Worm (Caenorhabditis elegans): ENCODE results near the gene srw-72.

DNA sequence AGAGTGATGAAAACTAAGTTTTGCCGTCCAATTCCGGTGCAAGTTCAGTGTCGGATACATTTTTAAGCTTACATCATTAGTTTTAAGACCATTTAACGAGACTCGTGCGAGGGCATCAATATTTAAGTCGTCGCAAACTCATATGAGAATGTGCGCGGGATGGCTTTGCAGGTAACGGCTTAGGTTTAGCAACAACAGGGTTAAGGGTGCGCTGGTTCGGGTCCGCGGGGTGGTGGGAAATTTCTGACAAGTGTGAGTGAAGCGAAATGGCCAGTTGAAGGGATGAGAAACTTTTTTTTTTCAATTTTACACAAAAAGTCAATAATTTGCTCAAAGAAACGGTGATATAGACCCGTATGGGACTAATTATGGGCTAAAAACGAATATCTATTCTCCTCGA is 47.0 kb downstream of the srw-72 start:
- no peak for TF ChIP-seq nhr-12 (tag; optimal IDR thresholded peaks at IDR 0.05)
- no peak for TF ChIP-seq ceh-43 (GFP tag; optimal IDR thresholded peaks at IDR 0.05)
- no peak for TF ChIP-seq mep-1 (tag; optimal IDR thresholded peaks at IDR 0.05)
- no peak for TF ChIP-seq flh-1 (GFP tag; optimal IDR thresholded peaks at IDR 0.05)
- no peak for TF ChIP-seq ces-1 (GFP tag; optimal IDR thresholded peaks at IDR 0.05)
